Fruit fly (Drosophila melanogaster): ENCODE data around the gene CG10077.
A peak's percentile ranks its signal among the peaks of the same experiment; 100 is the strongest.

CG10077 gene

dm6 chr3L:6968961-6969814, 13.5 kb upstream of the CG10077 start, which contains the start of the genes Mis12 and CG9953 (continued):
- no peak for TF ChIP-seq CG8290 (GFP tag; optimal IDR thresholded peaks at IDR 0.05)
- TF ChIP-seq CG8290 (tag; optimal IDR thresholded peaks at IDR 0.05) = no peak
- peak; percentile 72 for TF ChIP-seq wek (GFP tag; optimal IDR thresholded peaks at IDR 0.05)
- peak; percentile 56 for TF ChIP-seq CG14710 (tag; optimal IDR thresholded peaks at IDR 0.05)
- 0 out of 2 replicates have a peak, but pooled peaks have one; percentile 18 for TF ChIP-seq CG17328 (GFP tag; IDR thresholded peaks at IDR 0.05)
- TF ChIP-seq z (GFP tag; IDR thresholded peaks at IDR 0.05) = no peak
- TF ChIP-seq CG16815 (GFP tag; optimal IDR thresholded peaks at IDR 0.05) = peak; percentile 37
- TF ChIP-seq Sry-δ (GFP tag; optimal IDR thresholded peaks at IDR 0.05) = no peak
- peak; percentile 32; the same call in 1 of the 2 replicates for TF ChIP-seq CG9215 (GFP tag; IDR thresholded peaks at IDR 0.05)
- TF ChIP-seq ttk (GFP tag; IDR thresholded peaks at IDR 0.05) = peak; percentile 62
- no peak for TF ChIP-seq CG7928 (GFP tag; optimal IDR thresholded peaks at IDR 0.05)
- peak; percentile 59 for TF ChIP-seq gem (tag; optimal IDR thresholded peaks at IDR 0.05)
- TF ChIP-seq CG10267 (tag; optimal IDR thresholded peaks at IDR 0.05) = peak; percentile 21
- peak; percentile 17 for TF ChIP-seq Max (GFP tag; optimal IDR thresholded peaks at IDR 0.05)
- 0 out of 2 replicates have a peak, but pooled peaks have one; percentile 17 for TF ChIP-seq rib (GFP tag; IDR thresholded peaks at IDR 0.05)
- TF ChIP-seq Usf (GFP tag; optimal IDR thresholded peaks at IDR 0.05) = peak; percentile 20
- no peak for TF ChIP-seq pho (GFP tag; optimal IDR thresholded peaks at IDR 0.05)
- no peak for TF ChIP-seq Mrtf (GFP tag; IDR thresholded peaks at IDR 0.05)
- peak; percentile 11 for TF ChIP-seq Oli (tag; optimal IDR thresholded peaks at IDR 0.05)
- TF ChIP-seq twi (tag; optimal IDR thresholded peaks at IDR 0.05) = peak; percentile 42
- peak; percentile 7 for TF ChIP-seq Hmx (GFP tag; optimal IDR thresholded peaks at IDR 0.05)
- no peak for TF ChIP-seq ab (GFP tag; optimal IDR thresholded peaks at IDR 0.05)
- no peak for TF ChIP-seq gcm (GFP tag; optimal IDR thresholded peaks at IDR 0.05)
- TF ChIP-seq tgo (GFP tag; IDR thresholded peaks at IDR 0.05) = peak; percentile 31; the same call in 1 of the 3 replicates
- no peak for TF ChIP-seq repo (GFP tag; optimal IDR thresholded peaks at IDR 0.05)
- peak; percentile 39; the same call in 1 of the 2 replicates for TF ChIP-seq CG1024 (GFP tag; IDR thresholded peaks at IDR 0.05)
- TF ChIP-seq CG12155 (GFP tag; optimal IDR thresholded peaks at IDR 0.05) = no peak
- TF ChIP-seq Gug (GFP tag; IDR thresholded peaks at IDR 0.05) = peak; percentile 12; the same call in 2 of the 4 replicates
- no peak for TF ChIP-seq sna (GFP tag; IDR thresholded peaks at IDR 0.05; ENCODE audit: partially characterized antibody)
- no peak for TF ChIP-seq CG4360 (GFP tag; IDR thresholded peaks at IDR 0.05)
- TF ChIP-seq CG12659 (GFP tag; optimal IDR thresholded peaks at IDR 0.05) = peak; percentile 39
- no peak for TF ChIP-seq ERR (GFP tag; optimal IDR thresholded peaks at IDR 0.05)
- peak; percentile 85 for TF ChIP-seq row (GFP tag; IDR thresholded peaks at IDR 0.05)
- TF ChIP-seq CG15479 (GFP tag; optimal IDR thresholded peaks at IDR 0.05) = peak; percentile 45
- peak; percentile 15; the same call in 1 of the 2 replicates for TF ChIP-seq ranshi (GFP tag; IDR thresholded peaks at IDR 0.05)
- no peak for TF ChIP-seq YL-1 (GFP tag; optimal IDR thresholded peaks at IDR 0.05)
- peak; percentile 16 for TF ChIP-seq CG4820 (GFP tag; optimal IDR thresholded peaks at IDR 0.05)
- no peak for TF ChIP-seq CG11398 (GFP tag; optimal IDR thresholded peaks at IDR 0.05)
- TF ChIP-seq Hr3 (GFP tag; optimal IDR thresholded peaks at IDR 0.05) = peak; percentile 51
- peak; percentile 21 for TF ChIP-seq CG1233 (GFP tag; optimal IDR thresholded peaks at IDR 0.05)
- TF ChIP-seq ac (GFP tag; optimal IDR thresholded peaks at IDR 0.05) = no peak
- peak; percentile 47 for TF ChIP-seq Sox100B (GFP tag; optimal IDR thresholded peaks at IDR 0.05)
- no peak for TF ChIP-seq seq (GFP tag; IDR thresholded peaks at IDR 0.05)
- peak; percentile 59 for TF ChIP-seq CG5180 (GFP tag; optimal IDR thresholded peaks at IDR 0.05)
- no peak for TF ChIP-seq ftz-f1 (GFP tag; optimal IDR thresholded peaks at IDR 0.05)
- peak; percentile 72 for TF ChIP-seq CG30403 (GFP tag; optimal IDR thresholded peaks at IDR 0.05)
- TF ChIP-seq CG2889 (GFP tag; IDR thresholded peaks at IDR 0.05) = peak; percentile 41; the same call in 1 of the 3 replicates
- TF ChIP-seq H2.0 (GFP tag; IDR thresholded peaks at IDR 0.05) = peak; percentile 21
- TF ChIP-seq CG18619 (GFP tag; optimal IDR thresholded peaks at IDR 0.05) = peak; percentile 37
- TF ChIP-seq CG6175 (GFP tag; IDR thresholded peaks at IDR 0.05) = no peak

All from whole organism, embryonic.